Worm (Caenorhabditis elegans) whole organism, L4/young adult: ENCODE data around the gene tbc-1.

ENCODE experiments used
- W03F9.2 ChIP-seq: fragments of 150-350 bp; optimal IDR thresholded peaks from 2 replicates; lab custom pipeline; 2014; ENCODE audit warnings: missing biosample characterization, missing genetic modification characterization
- dao-5 ChIP-seq: sonication (generic microtip); optimal IDR thresholded peaks from 2 replicates; lab custom pipeline; 2016; ENCODE audit warnings: missing genotype, missing genetic modification characterization, moderate library complexity, missing compliant biosample characterization
- him-1 ChIP-seq: sonication (generic microtip); optimal IDR thresholded peaks from 2 replicates; lab custom pipeline; 2016; ENCODE audit warnings: missing genotype, missing genetic modification reagents, missing genetic modification characterization, missing compliant biosample characterization

tbc-1 gene

DNA sequence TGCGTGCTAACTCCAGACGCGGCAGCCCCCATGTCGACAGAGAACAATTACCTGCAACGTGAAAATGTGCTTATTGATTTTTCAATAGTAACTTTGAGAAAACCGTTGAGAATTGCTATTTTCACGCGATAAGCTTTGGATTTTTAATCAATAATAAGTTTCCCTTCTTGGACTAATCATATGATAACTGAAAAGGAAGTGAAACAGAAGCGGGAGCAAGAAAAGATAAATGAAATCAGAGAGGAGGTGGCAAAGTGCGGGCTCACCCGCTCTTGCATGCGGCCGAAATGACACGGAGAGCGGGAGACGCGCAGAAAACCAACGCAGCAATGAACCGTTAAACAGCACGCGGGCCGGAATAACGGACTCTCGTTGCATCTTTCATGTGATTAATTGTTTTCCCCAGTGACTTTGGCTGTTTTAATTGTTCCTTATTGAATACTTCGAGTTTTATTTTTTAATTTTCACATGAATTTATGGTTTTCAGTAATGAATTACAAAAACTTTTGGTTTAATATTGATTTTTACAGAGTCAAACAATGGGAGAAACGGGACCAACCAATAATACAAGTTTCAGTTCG, at the start of gene tbc-1, which contains the start of gene flwr-1:
Gene tbc-1, plus strand, starts transcription at position 531 of the 581 bp plus-strand sequence.
Gene flwr-1, minus strand, starts transcription at position 51 of the 581 bp plus-strand sequence.
- no peak for TF ChIP-seq W03F9.2 (tag; lab: Kevin White, UChicago)
- TF ChIP-seq dao-5: no peak
- TF ChIP-seq him-1: no peak

ce11 chrX:14920880-14921279, 49.7 kb upstream of the tbc-1 start:
- TF ChIP-seq dao-5 (no peak), him-1 (no peak), W03F9.2 (tag; lab: Kevin White, UChicago) (no peak)

DNA sequence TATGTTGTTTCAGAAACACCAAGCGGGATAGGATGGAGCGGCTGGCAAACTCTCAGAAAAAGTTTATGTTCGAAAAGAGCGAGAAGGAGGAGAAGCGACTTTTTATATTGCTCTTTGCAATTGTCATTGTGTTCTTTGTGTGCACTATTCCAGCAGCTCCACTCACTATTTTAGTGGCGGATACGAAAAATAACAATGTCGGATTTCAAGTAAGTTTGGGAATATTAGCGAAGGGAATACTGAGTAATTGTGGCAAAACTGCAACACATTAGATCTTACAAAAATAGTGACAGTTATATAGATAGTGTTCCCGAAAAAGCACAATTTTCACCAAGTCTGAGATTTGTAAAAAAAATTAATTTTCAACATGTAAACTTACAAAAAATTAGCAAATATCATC, 47.8 kb upstream of the tbc-1 start:
- TF ChIP-seq W03F9.2 (tag; lab: Kevin White, UChicago): no peak
- no peak for TF ChIP-seq dao-5
- TF ChIP-seq him-1: no peak

ce11 chrX:14928854-14929253, 41.7 kb upstream of the tbc-1 start, which contains the start of gene ntr-2:
Gene ntr-2 (minus strand): TSS chrX:14928954.
- TF ChIP-seq him-1 (no peak), W03F9.2 (tag; lab: Kevin White, UChicago) (no peak)

ce11 chrX:14929512-14929911, 41.0 kb upstream of the tbc-1 start:
- TF ChIP-seq him-1 (no peak), W03F9.2 (tag; lab: Kevin White, UChicago) (no peak), dao-5 (no peak)

DNA sequence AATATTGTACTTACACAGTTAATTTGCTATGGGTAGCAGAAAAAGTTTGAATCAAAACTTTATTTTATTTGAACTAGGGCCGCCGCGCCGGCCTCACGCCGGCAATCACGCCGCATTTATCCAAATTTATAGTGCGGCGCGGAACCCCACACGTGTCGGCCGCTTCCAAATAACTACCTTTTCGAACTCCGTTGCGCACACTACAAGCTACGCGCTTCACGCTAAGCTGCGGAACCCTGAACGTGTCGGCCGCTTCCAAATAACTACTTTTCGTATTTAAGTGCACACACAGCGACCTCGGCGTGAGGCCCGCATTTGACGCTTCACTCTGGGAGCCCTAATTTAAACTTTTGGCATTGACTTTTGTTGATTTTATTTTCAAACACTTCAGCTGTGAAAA, 39.1 kb upstream of the tbc-1 start:
- TF ChIP-seq W03F9.2 (tag; lab: Kevin White, UChicago) (no peak), dao-5 (no peak), him-1 (no peak)

DNA sequence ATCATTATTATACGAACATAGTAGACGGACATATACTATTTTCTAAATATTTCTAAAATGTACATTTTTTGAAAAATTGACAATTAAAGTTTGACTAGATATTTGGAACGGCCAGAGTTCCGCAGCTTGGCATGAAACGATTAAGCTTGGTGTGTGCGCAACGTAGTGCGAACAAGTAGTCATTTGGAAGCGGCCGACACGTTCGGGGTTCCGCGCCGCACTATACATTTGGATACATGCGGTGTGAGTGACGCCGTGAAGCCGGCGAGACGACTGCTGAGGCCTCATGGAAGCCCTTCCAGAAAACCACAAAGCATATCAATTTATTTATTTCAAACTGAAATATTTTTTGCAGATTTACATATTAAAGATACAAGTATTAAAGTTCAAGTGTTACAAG, 32.4 kb upstream of the tbc-1 start:
- no peak for TF ChIP-seq him-1
- TF ChIP-seq dao-5: no peak
- no peak for TF ChIP-seq W03F9.2 (tag; lab: Kevin White, UChicago)

DNA sequence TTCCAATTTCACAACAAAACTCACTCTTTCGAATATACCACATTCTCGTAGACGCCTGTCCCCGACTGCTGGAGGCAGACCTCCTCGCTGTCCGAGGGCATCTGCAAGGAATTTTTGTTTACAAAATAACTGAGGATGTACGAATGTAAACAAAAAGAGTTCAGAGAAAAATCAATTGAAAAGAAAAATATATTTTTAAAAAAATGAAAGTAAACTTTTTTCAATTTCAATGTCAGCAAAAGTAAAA, 24.4 kb upstream of the tbc-1 start, which contains the start of gene mrp-5:
Gene mrp-5, minus strand, starts transcription at position 101 of the 247 bp plus-strand sequence.
- TF ChIP-seq W03F9.2 (tag; lab: Kevin White, UChicago) (no peak), him-1 (no peak), dao-5 (no peak)

DNA sequence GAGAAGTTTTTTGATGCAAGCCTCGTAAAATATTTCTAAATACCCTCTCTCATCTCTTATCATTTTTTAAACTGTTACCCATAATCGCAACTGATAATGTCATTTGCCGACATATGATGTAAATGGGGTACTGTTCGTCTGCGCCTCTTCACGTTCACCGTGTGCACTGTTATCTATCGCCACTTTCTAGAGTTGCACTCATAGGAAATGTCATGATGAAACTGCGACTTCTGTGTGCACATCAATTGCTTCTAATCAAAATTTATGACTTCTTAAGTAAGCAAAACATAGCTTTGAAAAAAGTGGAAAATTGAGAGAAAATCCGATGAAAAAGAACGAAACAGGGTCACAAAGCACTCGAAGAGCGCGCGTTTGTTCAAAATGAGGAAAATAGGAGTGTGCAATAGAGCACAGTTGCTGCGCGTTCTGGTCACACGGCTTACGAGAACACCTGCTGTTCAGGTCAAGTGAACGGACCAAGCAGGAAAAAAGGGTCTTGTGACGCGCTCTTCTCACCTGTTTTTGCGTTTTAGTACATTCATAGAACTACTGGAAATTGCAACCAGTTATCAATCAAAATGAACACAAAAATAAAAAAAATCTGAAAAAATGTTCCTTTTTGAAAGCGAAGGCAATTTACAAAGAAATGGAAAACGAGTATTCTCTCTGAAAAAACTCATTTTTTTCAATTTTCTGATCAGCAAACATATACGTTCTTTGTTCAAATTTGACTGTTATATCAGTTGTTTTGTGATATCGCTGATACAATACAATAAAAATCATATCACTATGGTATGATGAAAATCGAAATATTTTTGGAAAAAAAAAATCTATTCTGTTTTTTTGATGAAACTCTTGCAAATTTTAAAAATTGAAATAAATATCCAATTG, 23.8 kb upstream of the tbc-1 start:
- TF ChIP-seq dao-5 (no peak), W03F9.2 (tag; lab: Kevin White, UChicago) (no peak), him-1 (no peak)

ce11 chrX:14947355-14947668, 23.2 kb upstream of the tbc-1 start:
- TF ChIP-seq W03F9.2 (tag; lab: Kevin White, UChicago) (no peak), dao-5 (no peak), him-1 (no peak)

DNA sequence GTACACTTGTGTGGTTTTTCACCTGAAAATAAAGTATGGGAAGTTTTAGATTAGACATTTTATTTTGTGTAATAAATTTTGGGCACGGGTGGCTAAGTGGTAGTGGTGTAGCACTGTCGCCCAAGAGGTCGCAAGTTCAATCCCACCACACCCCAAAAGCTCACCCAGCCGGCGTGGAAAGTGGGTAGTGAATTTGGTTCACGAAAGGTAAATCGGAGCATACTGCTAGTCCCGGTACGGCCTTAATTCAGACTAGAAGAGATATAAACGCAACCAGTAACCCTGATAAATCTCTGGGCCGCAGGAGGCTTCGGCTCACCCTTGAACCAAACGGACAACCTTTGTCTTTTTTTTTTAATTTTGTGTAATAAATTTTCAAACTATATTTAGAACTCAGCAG, 18.8 kb upstream of the tbc-1 start:
- TF ChIP-seq W03F9.2 (tag; lab: Kevin White, UChicago): no peak
- TF ChIP-seq dao-5: no peak
- no peak for TF ChIP-seq him-1

- no peak for TF ChIP-seq dao-5
- no peak for TF ChIP-seq W03F9.2 (tag; lab: Kevin White, UChicago)
- no peak for TF ChIP-seq him-1
Measured at ce11 chrX:14954548-14954947, 16.0 kb upstream of the tbc-1 start, which contains the start of gene pag-3. Gene pag-3 (minus strand): TSS chrX:14954648.

DNA sequence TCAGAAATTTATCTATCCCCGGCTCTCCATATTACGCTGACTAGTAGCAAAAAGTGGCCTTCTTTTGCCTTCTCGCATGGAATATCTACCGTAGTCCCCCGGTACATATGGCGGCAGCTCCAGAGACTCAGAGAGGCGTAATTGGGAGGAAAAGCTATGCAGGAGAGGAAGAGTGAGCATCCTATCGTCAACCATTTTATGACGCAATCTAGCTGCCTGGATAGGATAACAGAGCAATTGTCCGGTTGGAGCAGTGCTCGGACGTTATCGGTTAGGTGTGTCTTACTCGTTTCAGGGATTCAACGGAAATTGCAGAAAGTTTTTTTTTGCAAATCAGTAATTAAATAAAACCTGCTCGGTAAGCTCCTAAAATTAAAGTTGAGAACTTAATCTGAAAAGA, 13.4 kb upstream of the tbc-1 start:
- no peak for TF ChIP-seq him-1
- TF ChIP-seq W03F9.2 (tag; lab: Kevin White, UChicago): no peak
- TF ChIP-seq dao-5: no peak

ce11 chrX:14958401-14958800, 12.2 kb upstream of the tbc-1 start:
- TF ChIP-seq W03F9.2 (tag; lab: Kevin White, UChicago): no peak
- TF ChIP-seq dao-5: no peak
- TF ChIP-seq him-1: no peak

DNA sequence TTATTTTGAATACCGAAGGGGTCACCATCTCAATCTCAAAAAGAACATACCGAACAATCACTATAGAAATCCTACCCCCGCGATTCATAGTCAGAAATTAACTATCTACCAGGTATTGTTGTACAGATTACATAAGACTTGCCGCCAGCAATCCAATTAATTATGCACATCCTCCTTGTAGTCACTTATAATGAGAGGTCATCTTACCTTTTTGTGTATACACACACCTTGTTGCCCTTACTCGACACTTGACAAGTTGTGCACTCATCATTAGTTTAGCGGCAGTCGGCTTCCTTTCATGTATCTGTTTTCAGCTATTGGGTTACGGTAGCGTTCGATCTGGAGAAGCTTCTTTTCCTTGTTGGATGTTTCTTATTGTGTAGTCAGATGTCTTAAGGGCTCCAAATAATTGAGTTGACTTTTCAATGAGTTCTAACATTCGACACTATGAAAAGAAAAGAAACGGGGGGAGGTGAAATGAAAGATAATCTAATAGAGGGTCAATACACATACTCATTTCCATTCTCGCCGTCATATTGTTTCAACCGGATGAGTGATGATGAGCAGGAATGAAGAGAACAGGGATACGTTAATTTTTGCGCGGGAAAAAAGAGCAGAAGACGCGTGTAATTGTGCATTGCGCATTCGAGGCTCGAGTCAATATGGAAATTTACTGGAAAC, 11.0 kb upstream of the tbc-1 start:
- TF ChIP-seq dao-5: no peak
- no peak for TF ChIP-seq W03F9.2 (tag; lab: Kevin White, UChicago)
- no peak for TF ChIP-seq him-1
